Fruit fly (Drosophila melanogaster): ENCODE measurements around the gene Rbbp5.

Rbbp5 gene

dm6 chr3L:20316956-20317589 lies 30.7 kb downstream of the Rbbp5 start, which contains the start of gene Spn77Ba:
Gene Spn77Ba, plus strand, starts transcription at chr3L:20317190.
- TF ChIP-seq noc (tag; optimal IDR thresholded peaks at IDR 0.05) = no peak

- TF ChIP-seq noc (tag; optimal IDR thresholded peaks at IDR 0.05) = no peak
These were observed 34.3 kb downstream of the Rbbp5 start, which contains the start of gene alphaSnap for dm6 chr3L:20313469-20313868. Gene alphaSnap, plus strand, starts transcription at chr3L:20313632.

dm6 chr3L:20309758-20310733 lies 37.7 kb downstream of the Rbbp5 start:
- no peak for TF ChIP-seq noc (tag; optimal IDR thresholded peaks at IDR 0.05)

- TF ChIP-seq noc (tag; optimal IDR thresholded peaks at IDR 0.05) = no peak
These were observed 38.4 kb downstream of the Rbbp5 start, which contains the start of gene polo for dm6 chr3L:20309354-20309753. Gene polo, plus strand, starts transcription at chr3L:20309654.

- no peak for TF ChIP-seq noc (tag; optimal IDR thresholded peaks at IDR 0.05)
These were observed 41.6 kb downstream of the Rbbp5 start, which contains the start of gene CG32225 for dm6 chr3L:20306142-20306541. Gene CG32225, minus strand, starts transcription at chr3L:20306283.

dm6 chr3L:20302081-20302630 lies 45.6 kb downstream of the Rbbp5 start, which contains the start of gene Pex23:
Gene Pex23, minus strand, starts transcription at chr3L:20302141.
- no peak for TF ChIP-seq noc (tag; optimal IDR thresholded peaks at IDR 0.05)

dm6 chr3L:20299110-20299509 lies 48.6 kb downstream of the Rbbp5 start, which contains the start of gene SCCRO4:
Gene SCCRO4, plus strand, starts transcription at chr3L:20299410.
- no peak for TF ChIP-seq noc (tag; optimal IDR thresholded peaks at IDR 0.05)

- TF ChIP-seq noc (tag; optimal IDR thresholded peaks at IDR 0.05) = no peak
These were observed 50.9 kb downstream of the Rbbp5 start, which contains the start of gene FRG1 for dm6 chr3L:20296797-20297196. Gene FRG1, minus strand, starts transcription at chr3L:20296971.
